Worm (Caenorhabditis elegans): ENCODE data around the gene str-32.

- no peak for TF ChIP-seq him-1 (tag; optimal IDR thresholded peaks at IDR 0.05)
- no peak for TF ChIP-seq dao-5 (tag; optimal IDR thresholded peaks at IDR 0.05)
Measured at ce11 chrV:4920690-4921152, 39.4 kb upstream of the str-32 start, which contains the start of the genes C02E7.8 and srh-23.

Measured in whole organism, L4/young adult.